Fruit fly (Drosophila melanogaster): ENCODE data around the gene kel.

DNA sequence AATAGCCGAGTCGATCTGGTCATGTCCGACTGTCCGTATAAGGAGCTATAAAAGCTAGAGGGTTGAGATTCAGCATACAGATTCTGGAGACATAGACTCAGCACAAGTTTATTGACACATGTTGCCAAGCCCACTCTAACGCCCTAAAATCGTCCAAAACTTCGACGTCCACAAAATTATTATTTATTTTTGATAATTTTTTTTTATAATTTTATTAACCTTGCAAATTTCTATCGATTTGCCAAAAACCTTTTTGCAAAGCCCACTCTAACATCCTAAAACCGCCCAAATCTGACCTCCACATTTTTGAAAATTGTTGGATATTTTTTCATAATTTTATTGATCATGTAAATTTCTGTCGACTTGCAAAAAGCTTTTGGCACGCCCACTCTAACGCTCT is 21.3 kb upstream of the kel start, which contains the start of gene JMJD4:
- TF ChIP-seq Hnf4 (GFP tag; optimal IDR thresholded peaks at IDR 0.05) (no peak), fru (GFP tag; optimal IDR thresholded peaks at IDR 0.05) (no peak), dmrt93B (GFP tag; optimal IDR thresholded peaks at IDR 0.05) (no peak), h (GFP tag; optimal IDR thresholded peaks at IDR 0.05) (no peak), Rel (GFP tag; optimal IDR thresholded peaks at IDR 0.05) (no peak), Rel (tag; optimal IDR thresholded peaks at IDR 0.05) (no peak), woc (GFP tag; optimal IDR thresholded peaks at IDR 0.05) (no peak)
